Worm (Caenorhabditis elegans) whole organism, early embryonic: ENCODE measurements around the gene F26A1.7.

Experiments used
- ama-1 ChIP-seq: fragments of 150-350 bp; optimal IDR thresholded peaks from 2 replicates; lab custom pipeline; 2014
- ceh-13 ChIP-seq: fragments of 200-800 bp; sonication (Bioruptor generic); optimal IDR thresholded peaks from 2 replicates; lab custom pipeline; 2018; ENCODE audit warnings: mild to moderate bottlenecking, missing genetic modification characterization, missing compliant biosample characterization
- ceh-36 ChIP-seq: sonication (generic microtip); optimal IDR thresholded peaks from 2 replicates; lab custom pipeline; 2016; ENCODE audit warnings: missing genetic modification characterization, inconsistent platforms, missing compliant biosample characterization
- ets-7 ChIP-seq: sonication (generic microtip); optimal IDR thresholded peaks from 2 replicates; lab custom pipeline; 2016; ENCODE audit warnings: missing genotype, missing genetic modification characterization, missing compliant biosample characterization
- hmg-4 ChIP-seq: fragments of 200-800 bp; sonication (Bioruptor generic); optimal IDR thresholded peaks from 2 replicates; lab custom pipeline; 2018; ENCODE audit warnings: mild to moderate bottlenecking, missing genetic modification characterization, missing compliant biosample characterization
- pes-1 ChIP-seq: fragments of 200-800 bp; sonication (Bioruptor generic); IDR thresholded peaks from 2 replicates; pipeline ENCODE4 v1.3.6; 2022; ENCODE audit warnings: missing genetic modification reagents, missing genetic modification characterization, missing compliant biosample characterization
- scrt-1 ChIP-seq: fragments of 200-800 bp; sonication (Bioruptor generic); IDR thresholded peaks from 2 replicates; pipeline ENCODE4 v1.3.6; 2022; ENCODE audit warnings: missing genetic modification characterization, missing compliant biosample characterization
- tra-4 ChIP-seq: sonication (generic microtip); optimal IDR thresholded peaks from 2 replicates; lab custom pipeline; 2017; ENCODE audit warnings: missing genetic modification characterization, missing compliant biosample characterization

DNA sequence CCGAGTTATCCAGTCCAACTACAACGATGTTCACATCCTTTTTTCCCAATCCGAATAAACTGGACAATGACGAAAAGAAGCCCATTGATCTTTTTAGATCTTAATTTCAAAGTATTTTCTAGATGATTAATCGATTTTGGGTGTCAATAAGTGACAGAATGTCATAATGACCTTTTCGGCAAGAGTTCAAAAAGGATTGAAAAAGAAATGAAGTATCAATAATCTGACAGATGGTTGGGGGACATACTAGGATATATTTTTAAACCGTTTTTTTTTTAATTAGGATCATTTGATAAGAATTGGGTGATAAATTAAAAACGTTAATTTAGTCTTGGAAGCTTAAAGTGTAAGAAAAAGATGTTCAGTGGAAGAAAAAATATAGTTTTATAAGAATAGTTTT, 5.0 kb downstream of the F26A1.7 start, which contains the start of gene arl-6:
- TF ChIP-seq hmg-4 (GFP tag; lab: Kevin White, UChicago) (no peak), ceh-36 (tag; lab: Kevin White, UChicago) (no peak), ama-1 (lab: Kevin White, UChicago) (no peak), ceh-13 (GFP tag; lab: Kevin White, UChicago) (no peak), ets-7 (tag; lab: Kevin White, UChicago) (no peak), scrt-1 (GFP tag; lab: Robert Waterston, UW) (no peak), pes-1 (GFP tag; lab: Robert Waterston, UW) (no peak), tra-4 (tag; lab: Kevin White, UChicago) (no peak)
